Worm (Caenorhabditis elegans): Measurements from ENCODE around the gene dhs-31.

ce11 chrIV:10047108-10047507 lies 6.4 kb upstream of the dhs-31 start, which contains the start of gene T04B2.3:
- TF ChIP-seq ama-1 (optimal IDR thresholded peaks at IDR 0.05): no peak
- TF ChIP-seq ama-1 (GFP tag; optimal IDR thresholded peaks at IDR 0.05): no peak
- TF ChIP-seq ztf-6 (GFP tag; IDR thresholded peaks at IDR 0.05): no peak
- TF ChIP-seq F57C9.4 (tag; optimal IDR thresholded peaks at IDR 0.05): no peak
- TF ChIP-seq lin-40 (tag; optimal IDR thresholded peaks at IDR 0.05): no peak
- no peak for TF ChIP-seq T07F8.4 (tag; optimal IDR thresholded peaks at IDR 0.05)
- no peak for TF ChIP-seq pha-4 (tag; optimal IDR thresholded peaks at IDR 0.05)
- no peak for TF ChIP-seq sdz-38 (tag; optimal IDR thresholded peaks at IDR 0.05)
- TF ChIP-seq ets-4 (GFP tag; optimal IDR thresholded peaks at IDR 0.05): no peak
- TF ChIP-seq D2030.7 (GFP tag; IDR thresholded peaks at IDR 0.05): no peak
- TF ChIP-seq snpc-4 (GFP tag; optimal IDR thresholded peaks at IDR 0.05): no peak
- no peak for TF ChIP-seq snpc-4 (tag; optimal IDR thresholded peaks at IDR 0.05)
- TF ChIP-seq Y79H2A.3 (GFP tag; conservative IDR thresholded peaks at IDR 0.05): no peak
- no peak for TF ChIP-seq nfya-1 (tag; optimal IDR thresholded peaks at IDR 0.05; ENCODE audit: borderline replicate concordance, insufficient read depth)

All from whole organism, young adult.